Worm (Caenorhabditis elegans): ENCODE measurements around the gene gst-14.

DNA sequence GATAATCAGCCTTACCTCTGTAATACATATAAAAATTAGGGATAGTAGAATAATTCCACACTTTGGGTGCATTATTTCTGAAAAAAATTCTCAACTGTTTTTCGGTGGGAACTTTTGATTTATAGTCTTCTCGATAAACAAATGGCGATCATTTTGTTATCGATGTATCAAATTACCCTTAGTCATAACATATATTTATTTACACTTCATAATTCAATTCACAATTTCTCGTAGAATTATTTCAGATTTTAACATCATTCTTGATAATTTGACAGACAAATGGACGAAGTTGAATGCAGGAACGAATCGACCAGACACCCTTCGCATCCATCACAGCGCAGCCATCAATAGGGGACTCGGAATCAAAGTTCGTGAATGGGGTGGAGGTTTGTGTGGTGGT, 25.4 kb downstream of the gst-14 start, which contains the start of gene clec-145:
- TF ChIP-seq ama-1 (optimal IDR thresholded peaks at IDR 0.05): no peak
- TF ChIP-seq hmbx-1 (tag; optimal IDR thresholded peaks at IDR 0.05): no peak
- TF ChIP-seq ceh-36 (tag; optimal IDR thresholded peaks at IDR 0.05): no peak
- TF ChIP-seq hmg-4 (GFP tag; optimal IDR thresholded peaks at IDR 0.05): no peak
- no peak for TF ChIP-seq hnd-1 (tag; optimal IDR thresholded peaks at IDR 0.05)
- no peak for TF ChIP-seq tbx-37 (GFP tag; conservative IDR thresholded peaks at IDR 0.05)
- no peak for TF ChIP-seq B0310.2 (tag; optimal IDR thresholded peaks at IDR 0.05)
- no peak for TF ChIP-seq pes-1 (GFP tag; IDR thresholded peaks at IDR 0.05)
- TF ChIP-seq aly-1 (tag; optimal IDR thresholded peaks at IDR 0.05): no peak
- TF ChIP-seq sea-1 (GFP tag; conservative IDR thresholded peaks at IDR 0.05): no peak
